ENCODE assay signal across 4 worm cellular contexts in genomic region chrII:8016761-8017160, ce11.
TF ChIP-seq lines count a peak whose summit lies in the region.

No protein-coding gene starts in this region.

TF ChIP-seq in whole organism, L1 larva, 84 proteins besides CTCF, POLR2A, EP300 and RAD21 (continued from another document):
- TF ChIP-seq snpc-4 (tag; optimal IDR thresholded peaks at IDR 0.05; lab: Kevin White, UChicago) (peak; percentile 23), skn-1 (tag; optimal IDR thresholded peaks at IDR 0.05; lab: Kevin White, UChicago) (peak; percentile 64), mef-2 (tag; optimal IDR thresholded peaks at IDR 0.05; lab: Kevin White, UChicago) (no peak), C34B4.2 (tag; optimal IDR thresholded peaks at IDR 0.05; lab: Kevin White, UChicago) (no peak), efl-3 (GFP tag; optimal IDR thresholded peaks at IDR 0.05; lab: Kevin White, UChicago) (no peak), tbx-2 (tag; optimal IDR thresholded peaks at IDR 0.05; lab: Kevin White, UChicago) (peak; percentile 69), mep-1 (tag; optimal IDR thresholded peaks at IDR 0.05; lab: Kevin White, UChicago) (peak; percentile 81), isw-1 (GFP tag; IDR thresholded peaks at IDR 0.05; lab: Robert Waterston, UW) (no peak), ztf-11 (tag; optimal IDR thresholded peaks at IDR 0.05; lab: Kevin White, UChicago) (no peak), C16A3.4 (tag; optimal IDR thresholded peaks at IDR 0.05; lab: Kevin White, UChicago) (peak; percentile 74), mab-9 (GFP tag; IDR thresholded peaks at IDR 0.05; lab: Robert Waterston, UW) (0 out of 2 replicates have a peak, but pooled peaks have one; percentile 39), dpl-1 (GFP tag; optimal IDR thresholded peaks at IDR 0.05; lab: Kevin White, UChicago) (peak in 2 of 3 experiments; percentile 52 to 57), nhr-20 (tag; optimal IDR thresholded peaks at IDR 0.05; lab: Kevin White, UChicago) (peak; percentile 97), elt-3 (tag; optimal IDR thresholded peaks at IDR 0.05; lab: Kevin White, UChicago) (peak in 4 of 6 experiments; percentile 27 to 98 (median 65)), zag-1 (tag; optimal IDR thresholded peaks at IDR 0.05; lab: Kevin White, UChicago) (no peak), lin-39 (tag; optimal IDR thresholded peaks at IDR 0.05; lab: Kevin White, UChicago) (peak; percentile 6), nhr-85 (tag; lab: Kevin White, UChicago) (peak; percentile 99), ets-5 (GFP tag; IDR thresholded peaks at IDR 0.05; lab: Robert Waterston, UW) (no peak), lin-35 (GFP tag; optimal IDR thresholded peaks at IDR 0.05; lab: Kevin White, UChicago) (peak; percentile 35 to 86), unc-98 (GFP tag; IDR thresholded peaks at IDR 0.05; lab: Robert Waterston, UW) (no peak), efl-1 (optimal IDR thresholded peaks at IDR 0.05; lab: Kevin White, UChicago) (peak; percentile 17 to 43), efl-1 (GFP tag; optimal IDR thresholded peaks at IDR 0.05 in 1 of 2; lab: Kevin White, UChicago) (peak; percentile 7 to 95), hlh-4 (tag; optimal IDR thresholded peaks at IDR 0.05; lab: Kevin White, UChicago) (no peak), ceh-8 (GFP tag; optimal IDR thresholded peaks at IDR 0.05; lab: Kevin White, UChicago) (no peak)

TF ChIP-seq in whole organism, L2 larva, 48 proteins besides CTCF, POLR2A, EP300 and RAD21 (continued from another document):
- TF ChIP-seq Y55F3AM.14 (GFP tag; optimal IDR thresholded peaks at IDR 0.05; lab: Kevin White, UChicago) (no peak), nhr-12 (tag; optimal IDR thresholded peaks at IDR 0.05; lab: Kevin White, UChicago) (no peak), lsy-2 (tag; optimal IDR thresholded peaks at IDR 0.05; lab: Kevin White, UChicago) (peak in 1 of 2 experiments; percentile 74), ztf-4 (tag; optimal IDR thresholded peaks at IDR 0.05; lab: Kevin White, UChicago) (peak; percentile 54)

TF ChIP-seq in whole organism, L4 larva, 104 proteins besides CTCF, POLR2A, EP300 and RAD21 (continued from another document):
- peak; percentile 95 for TF ChIP-seq dve-1 (tag; optimal IDR thresholded peaks at IDR 0.05; lab: Kevin White, UChicago; ENCODE audit: insufficient read depth)
- peak; percentile 32 for TF ChIP-seq nhr-76 (tag; optimal IDR thresholded peaks at IDR 0.05; lab: Kevin White, UChicago)
- TF ChIP-seq nhr-11 (tag; optimal IDR thresholded peaks at IDR 0.05; lab: Kevin White, UChicago): peak; percentile 23
- TF ChIP-seq nhr-42 (GFP tag; IDR thresholded peaks at IDR 0.05; lab: Robert Waterston, UW): no peak
- TF ChIP-seq mdt-29 (GFP tag; IDR thresholded peaks at IDR 0.05; lab: Robert Waterston, UW): peak; percentile 73; the same call in 1 of the 2 replicates
- TF ChIP-seq mxl-3 (GFP tag; optimal IDR thresholded peaks at IDR 0.05; lab: Kevin White, UChicago): peak; percentile 78
- TF ChIP-seq ceh-82 (tag; optimal IDR thresholded peaks at IDR 0.05; lab: Kevin White, UChicago): no peak
- TF ChIP-seq pqm-1 (tag; optimal IDR thresholded peaks at IDR 0.05; lab: Kevin White, UChicago): peak; percentile 58
- TF ChIP-seq lsy-2 (tag; optimal IDR thresholded peaks at IDR 0.05; lab: Kevin White, UChicago): peak; percentile 59 to 82
- peak; percentile 36 for TF ChIP-seq nhr-102 (tag; optimal IDR thresholded peaks at IDR 0.05; lab: Kevin White, UChicago)
- peak; percentile 97 for TF ChIP-seq dmd-6 (GFP tag; IDR thresholded peaks at IDR 0.05; lab: Robert Waterston, UW)
- peak; percentile 50 for TF ChIP-seq lin-38 (GFP tag; IDR thresholded peaks at IDR 0.05; lab: Robert Waterston, UW)
- TF ChIP-seq fkh-10 (GFP tag; optimal IDR thresholded peaks at IDR 0.05; lab: Kevin White, UChicago): no peak
- TF ChIP-seq nhr-77 (tag; optimal IDR thresholded peaks at IDR 0.05; lab: Kevin White, UChicago): peak; percentile 81

TF ChIP-seq in whole organism, young adult, 124 proteins besides CTCF, POLR2A, EP300 and RAD21 (continued from another document):
- TF ChIP-seq ceh-100 (GFP tag; IDR thresholded peaks at IDR 0.05; lab: Robert Waterston, UW): no peak
- TF ChIP-seq zim-3 (tag; optimal IDR thresholded peaks at IDR 0.05; lab: Kevin White, UChicago): no peak
- TF ChIP-seq ceh-91 (GFP tag; IDR thresholded peaks at IDR 0.05; lab: Robert Waterston, UW): no peak
- TF ChIP-seq nfyb-1 (GFP tag; IDR thresholded peaks at IDR 0.05; lab: Robert Waterston, UW): peak; percentile 55; the same call in 1 of the 2 replicates
- TF ChIP-seq let-526 (GFP tag; IDR thresholded peaks at IDR 0.05; lab: Robert Waterston, UW): 0 out of 2 replicates have a peak, but pooled peaks have one; percentile 21
- TF ChIP-seq D2030.7 (GFP tag; IDR thresholded peaks at IDR 0.05; lab: Robert Waterston, UW): no peak
- TF ChIP-seq dpff-1 (tag; optimal IDR thresholded peaks at IDR 0.05; lab: Kevin White, UChicago): no peak
- TF ChIP-seq hlh-26 (GFP tag; conservative IDR thresholded peaks at IDR 0.05; lab: Robert Waterston, UW): no peak
